Worm (Caenorhabditis elegans): ENCODE measurements around the gene sel-9.
A peak's percentile ranks its signal among the peaks of the same experiment; 100 is the strongest.

sel-9 gene

ce11 chrV:8259016-8259415, 43.4 kb downstream of the sel-9 start, which contains the start of gene C16D9.1:
C16D9.1 (plus strand) TSS chrV:8259316.
- TF ChIP-seq F13H6.1 (tag; optimal IDR thresholded peaks at IDR 0.05), result no peak
- no peak for TF ChIP-seq ceh-9 (tag; optimal IDR thresholded peaks at IDR 0.05)
- no peak for TF ChIP-seq dve-1 (tag; optimal IDR thresholded peaks at IDR 0.05)
- TF ChIP-seq zip-5 (tag; optimal IDR thresholded peaks at IDR 0.05), result no peak
- no peak for TF ChIP-seq unc-55 (GFP tag; optimal IDR thresholded peaks at IDR 0.05)
- TF ChIP-seq tbx-2 (tag; optimal IDR thresholded peaks at IDR 0.05), result no peak
- no peak for TF ChIP-seq odd-2 (tag; optimal IDR thresholded peaks at IDR 0.05)
- TF ChIP-seq fax-1 (tag; optimal IDR thresholded peaks at IDR 0.05), result no peak

ce11 chrV:8254973-8255372, 47.4 kb downstream of the sel-9 start:
- TF ChIP-seq unc-42 (tag; optimal IDR thresholded peaks at IDR 0.05) (peak; percentile 30), ceh-31 (tag; optimal IDR thresholded peaks at IDR 0.05) (no peak), C38D4.7 (GFP tag; optimal IDR thresholded peaks at IDR 0.05) (no peak)

- TF ChIP-seq unc-42 (tag; optimal IDR thresholded peaks at IDR 0.05) (peak; percentile 97), fkh-6 (tag; optimal IDR thresholded peaks at IDR 0.05) (no peak)
Observed at ce11 chrV:8253946-8254345, 48.4 kb downstream of the sel-9 start.

- TF ChIP-seq unc-55 (GFP tag; optimal IDR thresholded peaks at IDR 0.05) (peak; percentile 43), unc-42 (tag; optimal IDR thresholded peaks at IDR 0.05) (no peak), nfya-1 (tag; optimal IDR thresholded peaks at IDR 0.05) (no peak), ceh-30 (tag; optimal IDR thresholded peaks at IDR 0.05) (no peak)
Observed at ce11 chrV:8252532-8252931, 49.8 kb downstream of the sel-9 start.

Measured in whole organism, late embryonic.